Worm (Caenorhabditis elegans) whole organism, L2 larva: ENCODE data around the gene B0361.3.

Experiments used
- aly-2 ChIP-seq: fragments of 150-350 bp; optimal IDR thresholded peaks from 2 replicates; lab custom pipeline; 2014; ENCODE audit warnings: missing biosample characterization, missing genetic modification characterization
- ama-1 ChIP-seq: fragments of 150-350 bp; optimal IDR thresholded peaks from 2 replicates; lab custom pipeline; 2018; ENCODE audit warnings: inconsistent platforms
- ceh-82 ChIP-seq: fragments of 150-350 bp; optimal IDR thresholded peaks from 2 replicates; lab custom pipeline; 2014; ENCODE audit warnings: missing biosample characterization, missing genetic modification characterization
- lin-13 ChIP-seq: fragments of 150-350 bp; optimal IDR thresholded peaks from 2 replicates; lab custom pipeline; 2014; ENCODE audit warnings: missing biosample characterization, missing genetic modification reagents, missing genetic modification characterization
- mdl-1 ChIP-seq, 2 experiments: fragments of 150-350 bp in 1 of 2; sonication (generic microtip) in 1 of 2; optimal IDR thresholded peaks; 2 replicates each; lab custom pipeline; 2017; ENCODE audit warnings: missing biosample characterization in 2 of 2, missing genetic modification characterization in 2 of 2
- nhr-237 ChIP-seq: fragments of 150-350 bp; optimal IDR thresholded peaks from 2 replicates; lab custom pipeline; 2014; ENCODE audit warnings: missing biosample characterization, missing genetic modification characterization
- skn-1 ChIP-seq: sonication (generic microtip); optimal IDR thresholded peaks from 2 replicates; lab custom pipeline; 2017; ENCODE audit warnings: missing biosample characterization, missing genetic modification characterization
- sma-3 ChIP-seq: sonication (generic microtip); optimal IDR thresholded peaks from 2 replicates; lab custom pipeline; 2016; ENCODE audit warnings: missing genetic modification reagents, missing genetic modification characterization, missing compliant biosample characterization
- unc-55 ChIP-seq: fragments of 150-350 bp; sonication (generic microtip); optimal IDR thresholded peaks from 3 replicates; lab custom pipeline; 2014; ENCODE audit warnings: missing biosample characterization, missing genetic modification reagents, missing genetic modification characterization
- unc-62 ChIP-seq: fragments of 150-350 bp; optimal IDR thresholded peaks from 2 replicates; lab custom pipeline; 2014; ENCODE audit warnings: missing biosample characterization, missing genetic modification reagents, missing genetic modification characterization
- ztf-4 ChIP-seq: fragments of 150-350 bp; optimal IDR thresholded peaks from 2 replicates; lab custom pipeline; 2014; ENCODE audit warnings: missing biosample characterization, missing genetic modification characterization

ce11 chrIII:7277228-7277627 lies 4.0 kb upstream of the B0361.3 start, which contains the start of the genes spot-1 and B0361.11:
- TF ChIP-seq ceh-82 (tag; lab: Kevin White, UChicago) (no peak), nhr-237 (tag; lab: Kevin White, UChicago) (no peak), unc-62 (no peak), skn-1 (tag; lab: Kevin White, UChicago) (no peak), ztf-4 (tag; lab: Kevin White, UChicago) (no peak), ama-1 (lab: Kevin White, UChicago) (no peak), mdl-1 (tag; optimal IDR thresholded peaks at IDR 0.05; lab: Kevin White, UChicago) (no peak), aly-2 (tag; lab: Kevin White, UChicago) (no peak), unc-55 (GFP tag; lab: Kevin White, UChicago) (peak; percentile 79), sma-3 (peak; percentile 38), lin-13 (GFP tag; lab: Kevin White, UChicago) (peak; percentile 59)
